Worm (Caenorhabditis elegans) whole organism, L4 larva: ENCODE measurements around the gene sel-13.

Source experiments
- D1046.2 ChIP-seq: fragments of 200-800 bp; sonication (Bioruptor generic); IDR thresholded peaks from 2 replicates; pipeline ENCODE4 v1.3.6; 2022; ENCODE audit warnings: missing genetic modification characterization, missing compliant biosample characterization
- F10B5.3 ChIP-seq: sonication (generic microtip); optimal IDR thresholded peaks from 2 replicates; lab custom pipeline; 2016; ENCODE audit warnings: mild to moderate bottlenecking, missing genetic modification characterization, missing compliant biosample characterization
- F49E8.2 ChIP-seq: sonication (generic microtip); optimal IDR thresholded peaks from 2 replicates; lab custom pipeline; 2016; ENCODE audit warnings: missing compliant biosample characterization, mild to moderate bottlenecking, missing genetic modification characterization, borderline replicate concordance
- T26A8.4 ChIP-seq: fragments of 200-800 bp; sonication (Bioruptor generic); IDR thresholded peaks from 2 replicates; pipeline ENCODE4 v1.3.6; 2022; ENCODE audit warnings: missing genetic modification characterization, missing compliant biosample characterization
- Y5F2A.4 ChIP-seq: fragments of 200-800 bp; sonication (Bioruptor generic); optimal IDR thresholded peaks from 2 replicates; lab custom pipeline; 2018; ENCODE audit warnings: mild to moderate bottlenecking, missing genetic modification characterization, missing compliant biosample characterization
- Y75B8A.6 ChIP-seq: fragments of 200-800 bp; sonication (Bioruptor generic); IDR thresholded peaks from 2 replicates; pipeline ENCODE4 v1.3.6; 2022; ENCODE audit warnings: missing genetic modification reagents, missing genetic modification characterization, missing compliant biosample characterization
- ZK337.2 ChIP-seq: fragments of 200-800 bp; sonication (Bioruptor generic); IDR thresholded peaks from 2 replicates; pipeline ENCODE4 v1.3.6; 2022; ENCODE audit warnings: missing genetic modification reagents, missing genetic modification characterization, missing compliant biosample characterization
- ZK546.5 ChIP-seq, 2 experiments: sonication (generic microtip); optimal IDR thresholded peaks; 2 replicates each; lab custom pipeline; 2017; ENCODE audit warnings: missing biosample characterization in 2 of 2, missing genetic modification characterization in 2 of 2
- aha-1 ChIP-seq: fragments of 150-350 bp; peaks from one replicate; lab custom pipeline; 2014; ENCODE audit warnings: missing biosample characterization, missing genetic modification characterization
- arid-1 ChIP-seq: fragments of 200-800 bp; sonication (Bioruptor generic); conservative IDR thresholded peaks from 2 replicates; pipeline ENCODE4 v1.3.6; 2022; ENCODE audit warnings: missing genetic modification reagents, missing genetic modification characterization, missing compliant biosample characterization
- ceh-62 ChIP-seq: sonication (generic microtip); optimal IDR thresholded peaks from 2 replicates; lab custom pipeline; 2017; ENCODE audit warnings: missing biosample characterization, missing genetic modification characterization
- daf-16 ChIP-seq, 3 experiments: sonication (generic microtip); optimal IDR thresholded peaks; 2 replicates each; lab custom pipeline; 2016 to 2017; ENCODE audit warnings: missing genetic modification characterization in 3 of 3, missing genetic modification reagents in 3 of 3, mild to moderate bottlenecking in 2 of 3, missing compliant biosample characterization in 2 of 3, missing biosample characterization in 1 of 3, moderate library complexity in 1 of 3
- dmd-6 ChIP-seq: fragments of 200-800 bp; sonication (Bioruptor generic); IDR thresholded peaks from 2 replicates; pipeline ENCODE4 v1.3.6; 2022; ENCODE audit warnings: missing genetic modification reagents, missing genetic modification characterization, missing compliant biosample characterization
- dmd-9 ChIP-seq: fragments of 200-800 bp; sonication (Bioruptor generic); IDR thresholded peaks from 2 replicates; pipeline ENCODE4 v1.3.6; 2022; ENCODE audit warnings: missing genetic modification reagents, missing genetic modification characterization, missing compliant biosample characterization
- dpl-1 ChIP-seq: fragments of 150-350 bp; optimal IDR thresholded peaks from 2 replicates; lab custom pipeline; 2014; ENCODE audit warnings: missing biosample characterization, missing genetic modification reagents, missing genetic modification characterization
- duxl-1 ChIP-seq: sonication (generic microtip); optimal IDR thresholded peaks from 2 replicates; lab custom pipeline; 2016; ENCODE audit warnings: mild to moderate bottlenecking, missing genetic modification characterization, moderate library complexity, missing compliant biosample characterization; ENCODE audit not compliant: poor library complexity
- jun-1 ChIP-seq: fragments of 150-350 bp; optimal IDR thresholded peaks from 2 replicates; lab custom pipeline; 2014; ENCODE audit warnings: missing biosample characterization, missing genetic modification reagents, missing genetic modification characterization
- lim-7 ChIP-seq: fragments of 200-800 bp; sonication (Bioruptor generic); IDR thresholded peaks from 2 replicates; pipeline ENCODE4 v1.3.6; 2022; ENCODE audit warnings: missing genetic modification characterization, missing compliant biosample characterization
- lin-29 ChIP-seq: fragments of 200-800 bp; sonication (Bioruptor generic); IDR thresholded peaks from 2 replicates; pipeline ENCODE4 v1.3.6; 2022; ENCODE audit warnings: missing genetic modification reagents, missing genetic modification characterization, missing compliant biosample characterization
- lin-38 ChIP-seq: fragments of 200-800 bp; sonication (Bioruptor generic); IDR thresholded peaks from 2 replicates; pipeline ENCODE4 v1.3.6; 2022; ENCODE audit warnings: missing genetic modification reagents, missing genetic modification characterization, missing compliant biosample characterization
- lsy-2 ChIP-seq, 2 experiments: fragments of 150-350 bp in 1 of 2; sonication (generic microtip) in 1 of 2; optimal IDR thresholded peaks; 2 replicates each; lab custom pipeline; 2014 to 2017; ENCODE audit warnings: missing biosample characterization in 2 of 2, missing genetic modification characterization in 2 of 2
- madf-9 ChIP-seq: fragments of 200-800 bp; sonication (Bioruptor generic); conservative IDR thresholded peaks from 2 replicates; pipeline ENCODE4 v1.3.6; 2022; ENCODE audit warnings: missing genetic modification reagents, missing genetic modification characterization, missing compliant biosample characterization
- mdt-29 ChIP-seq: fragments of 200-800 bp; sonication (Bioruptor generic); IDR thresholded peaks from 2 replicates; pipeline ENCODE4 v1.3.6; 2022; ENCODE audit warnings: missing genetic modification reagents, missing genetic modification characterization, missing compliant biosample characterization
- mep-1 ChIP-seq: fragments of 150-350 bp; sonication (generic microtip); optimal IDR thresholded peaks from 3 replicates; lab custom pipeline; 2014; ENCODE audit warnings: missing biosample characterization, missing genetic modification characterization
- mes-2 ChIP-seq: sonication (generic microtip); optimal IDR thresholded peaks from 2 replicates; lab custom pipeline; 2016; ENCODE audit warnings: missing genotype, mild to moderate bottlenecking, missing genetic modification characterization, missing compliant biosample characterization; ENCODE audit not compliant: poor library complexity, severe bottlenecking
- mxl-2 ChIP-seq: fragments of 200-800 bp; sonication (Bioruptor generic); conservative IDR thresholded peaks from 2 replicates; pipeline ENCODE4 v1.3.6; 2022; ENCODE audit warnings: missing genetic modification reagents, missing genetic modification characterization, missing compliant biosample characterization
- nhr-102 ChIP-seq: sonication (generic microtip); optimal IDR thresholded peaks from 2 replicates; lab custom pipeline; 2016; ENCODE audit warnings: mild to moderate bottlenecking, missing genetic modification characterization, moderate library complexity, missing compliant biosample characterization
- nhr-25 ChIP-seq: sonication (generic microtip); optimal IDR thresholded peaks from 2 replicates; lab custom pipeline; 2017; ENCODE audit warnings: missing genetic modification characterization, mild to moderate bottlenecking, missing compliant biosample characterization, antibody characterized with exemption, moderate library complexity, borderline replicate concordance; ENCODE audit not compliant: insufficient read depth
- nhr-28 ChIP-seq: fragments of 150-350 bp; optimal IDR thresholded peaks from 2 replicates; lab custom pipeline; 2014; ENCODE audit warnings: missing biosample characterization, missing genetic modification characterization
- nhr-42 ChIP-seq: fragments of 200-800 bp; sonication (Bioruptor generic); IDR thresholded peaks from 2 replicates; pipeline ENCODE4 v1.3.6; 2022; ENCODE audit warnings: missing genetic modification characterization, missing compliant biosample characterization
- nhr-48 ChIP-seq: sonication (generic microtip); optimal IDR thresholded peaks from 2 replicates; lab custom pipeline; 2016; ENCODE audit warnings: mild to moderate bottlenecking, missing genetic modification characterization, missing compliant biosample characterization
- nhr-6 ChIP-seq: fragments of 150-350 bp; optimal IDR thresholded peaks from 2 replicates; lab custom pipeline; 2014; ENCODE audit warnings: missing biosample characterization, missing genetic modification characterization
- nhr-76 ChIP-seq: fragments of 150-350 bp; optimal IDR thresholded peaks from 2 replicates; lab custom pipeline; 2014; ENCODE audit warnings: missing biosample characterization, missing genetic modification characterization
- php-3 ChIP-seq: fragments of 200-800 bp; sonication (Bioruptor generic); IDR thresholded peaks from 2 replicates; pipeline ENCODE4 v1.3.6; 2022; ENCODE audit warnings: missing genetic modification reagents, missing genetic modification characterization, missing compliant biosample characterization
- pqm-1 ChIP-seq: sonication (generic microtip); optimal IDR thresholded peaks from 2 replicates; lab custom pipeline; 2017; ENCODE audit warnings: missing biosample characterization, missing genetic modification characterization
- rbr-2 ChIP-seq: sonication (generic microtip); optimal IDR thresholded peaks from 2 replicates; lab custom pipeline; 2016; ENCODE audit warnings: missing genotype, missing genetic modification characterization, missing compliant biosample characterization
- set-16 ChIP-seq: fragments of 200-800 bp; sonication (Bioruptor generic); IDR thresholded peaks from 2 replicates; pipeline ENCODE4 v1.3.6; 2022; ENCODE audit warnings: missing genetic modification reagents, missing genetic modification characterization, missing compliant biosample characterization
- skn-1 ChIP-seq: fragments of 150-350 bp; optimal IDR thresholded peaks from 2 replicates; lab custom pipeline; 2014; ENCODE audit warnings: missing biosample characterization, missing genetic modification characterization
- snpc-1.2 ChIP-seq: fragments of 200-800 bp; sonication (Bioruptor generic); IDR thresholded peaks from 2 replicates; pipeline ENCODE4 v1.3.6; 2022; ENCODE audit warnings: missing genetic modification reagents, missing genetic modification characterization, missing compliant biosample characterization
- tag-97 ChIP-seq: fragments of 200-800 bp; sonication (Bioruptor generic); IDR thresholded peaks from 2 replicates; pipeline ENCODE4 v1.3.6; 2022; ENCODE audit warnings: missing genetic modification characterization, missing compliant biosample characterization
- unc-130 ChIP-seq: sonication (generic microtip); optimal IDR thresholded peaks from 2 replicates; lab custom pipeline; 2016; ENCODE audit warnings: missing genetic modification reagents, missing genetic modification characterization, missing compliant biosample characterization
- unc-39 ChIP-seq: sonication (generic microtip); optimal IDR thresholded peaks from 2 replicates; lab custom pipeline; 2017; ENCODE audit warnings: missing biosample characterization, missing genetic modification characterization
- unc-62 ChIP-seq, 3 experiments: fragments of 150-350 bp in 1 of 3; sonication (generic microtip); optimal IDR thresholded peaks in 2 of 3; peaks in 1 of 3; 1 replicate in 1 of 3; 2 replicates in 2 of 3; lab custom pipeline; 2014 to 2017; ENCODE audit warnings: missing biosample characterization in 3 of 3, missing genetic modification characterization in 3 of 3, missing genetic modification reagents in 3 of 3, missing genotype in 1 of 3
- zfp-3 ChIP-seq: fragments of 200-800 bp; sonication (Bioruptor generic); conservative IDR thresholded peaks from 2 replicates; pipeline ENCODE4 v1.3.6; 2022; ENCODE audit warnings: missing genetic modification reagents, missing genetic modification characterization, missing compliant biosample characterization
- zip-11 ChIP-seq: fragments of 200-800 bp; sonication (Bioruptor generic); IDR thresholded peaks from 2 replicates; pipeline ENCODE4 v1.3.6; 2022; ENCODE audit warnings: missing genetic modification characterization, missing compliant biosample characterization
- zip-2 ChIP-seq: fragments of 150-350 bp; optimal IDR thresholded peaks from 2 replicates; lab custom pipeline; 2014; ENCODE audit warnings: missing biosample characterization, missing genetic modification characterization
- ztf-7 ChIP-seq: fragments of 150-350 bp; optimal IDR thresholded peaks from 2 replicates; lab custom pipeline; 2014; ENCODE audit warnings: missing biosample characterization, missing genetic modification characterization

Gene sel-13

ce11 chrIII:4693281-4693680 lies 6.7 kb downstream of the sel-13 start, which contains the start of gene nifk-1 (continued):
- TF ChIP-seq aha-1 (tag; lab: Kevin White, UChicago) (peak; percentile 70), nhr-28 (tag; lab: Kevin White, UChicago) (peak; percentile 76), ceh-62 (tag; lab: Kevin White, UChicago) (no peak), ztf-7 (tag; lab: Kevin White, UChicago) (peak; percentile 28), arid-1 (GFP tag; lab: Robert Waterston, UW) (no peak), ZK337.2 (GFP tag; lab: Robert Waterston, UW) (no peak), nhr-76 (tag; lab: Kevin White, UChicago) (no peak), nhr-102 (tag; lab: Kevin White, UChicago) (peak; percentile 21), lim-7 (GFP tag; lab: Robert Waterston, UW) (no peak), F49E8.2 (tag; lab: Kevin White, UChicago) (no peak), jun-1 (tag; lab: Kevin White, UChicago) (no peak), unc-62 (GFP tag; optimal IDR thresholded peaks at IDR 0.05 in 1 of 2; lab: Kevin White, UChicago) (no peak), unc-62 (tag; optimal IDR thresholded peaks at IDR 0.05; lab: Kevin White, UChicago) (no peak), skn-1 (tag; lab: Kevin White, UChicago) (no peak), lin-38 (peak; percentile 77), nhr-42 (GFP tag; lab: Robert Waterston, UW) (no peak), mxl-2 (GFP tag; lab: Robert Waterston, UW) (no peak), set-16 (GFP tag; lab: Robert Waterston, UW) (no peak), unc-130 (GFP tag; lab: Kevin White, UChicago) (no peak), zip-2 (tag; lab: Kevin White, UChicago) (no peak), unc-39 (tag; lab: Kevin White, UChicago) (no peak), T26A8.4 (GFP tag; lab: Robert Waterston, UW) (no peak), lsy-2 (tag; optimal IDR thresholded peaks at IDR 0.05; lab: Kevin White, UChicago) (peak in 1 of 2 experiments; percentile 87), daf-16 (GFP tag; optimal IDR thresholded peaks at IDR 0.05; lab: Kevin White, UChicago) (peak in 1 of 2 experiments; percentile 55), daf-16 (tag; optimal IDR thresholded peaks at IDR 0.05; lab: Kevin White, UChicago) (peak; percentile 94), D1046.2 (no peak), tag-97 (no peak), dmd-9 (GFP tag; lab: Robert Waterston, UW) (no peak)

- TF ChIP-seq snpc-1.2 (GFP tag; lab: Robert Waterston, UW) (peak; percentile 81), php-3 (GFP tag; lab: Robert Waterston, UW) (peak; percentile 55), daf-16 (GFP tag; optimal IDR thresholded peaks at IDR 0.05; lab: Kevin White, UChicago) (peak; percentile 70 to 80), daf-16 (tag; optimal IDR thresholded peaks at IDR 0.05; lab: Kevin White, UChicago) (peak; percentile 68), skn-1 (tag; lab: Kevin White, UChicago) (no peak), madf-9 (GFP tag; lab: Robert Waterston, UW) (peak; percentile 82), dpl-1 (peak; percentile 60), zip-11 (GFP tag; lab: Robert Waterston, UW) (peak; percentile 71; the same call in 1 of the 2 replicates), Y5F2A.4 (peak; percentile 75), duxl-1 (tag; lab: Kevin White, UChicago) (peak; percentile 85), Y75B8A.6 (GFP tag; lab: Robert Waterston, UW) (no peak; the same call in 1 of the 2 replicates), rbr-2 (tag; lab: Kevin White, UChicago) (peak; percentile 66), jun-1 (tag; lab: Kevin White, UChicago) (peak; percentile 28), tag-97 (no peak), lin-29 (0 out of 2 replicates have a peak, but pooled peaks have one; percentile 14), F10B5.3 (tag; lab: Kevin White, UChicago) (peak; percentile 60), nhr-25 (no peak), mep-1 (tag; lab: Kevin White, UChicago) (peak; percentile 79), unc-62 (GFP tag; optimal IDR thresholded peaks at IDR 0.05 in 1 of 2; lab: Kevin White, UChicago) (no peak), unc-62 (tag; optimal IDR thresholded peaks at IDR 0.05; lab: Kevin White, UChicago) (no peak), pqm-1 (tag; lab: Kevin White, UChicago) (peak; percentile 53), zfp-3 (GFP tag; lab: Robert Waterston, UW) (peak; percentile 86), nhr-28 (tag; lab: Kevin White, UChicago) (peak; percentile 48), ZK546.5 (tag; optimal IDR thresholded peaks at IDR 0.05; lab: Kevin White, UChicago) (no peak), mes-2 (tag; lab: Kevin White, UChicago) (peak; percentile 87), nhr-6 (tag; lab: Kevin White, UChicago) (peak; percentile 51), mdt-29 (peak; percentile 84; the same call in 1 of the 2 replicates), lsy-2 (tag; optimal IDR thresholded peaks at IDR 0.05; lab: Kevin White, UChicago) (peak; percentile 1 to 80), nhr-48 (tag; lab: Kevin White, UChicago) (peak; percentile 77), dmd-6 (GFP tag; lab: Robert Waterston, UW) (peak; percentile 77)
These were observed 10.4 kb downstream of the sel-13 start for ce11 chrIII:4689595-4689994.
